Worm (Caenorhabditis elegans) whole organism, early embryonic: ENCODE results near the gene B0281.1.

Source experiments
- B0310.2 ChIP-seq: sonication (generic microtip); optimal IDR thresholded peaks from 2 replicates; lab custom pipeline; 2016; ENCODE audit warnings: mild to moderate bottlenecking, missing genetic modification characterization, missing compliant biosample characterization
- aly-1 ChIP-seq: sonication (generic microtip); optimal IDR thresholded peaks from 2 replicates; lab custom pipeline; 2016; ENCODE audit warnings: missing genetic modification characterization, missing compliant biosample characterization
- ama-1 ChIP-seq: fragments of 150-350 bp; optimal IDR thresholded peaks from 2 replicates; lab custom pipeline; 2014
- ceh-13 ChIP-seq: fragments of 200-800 bp; sonication (Bioruptor generic); optimal IDR thresholded peaks from 2 replicates; lab custom pipeline; 2018; ENCODE audit warnings: mild to moderate bottlenecking, missing genetic modification characterization, missing compliant biosample characterization
- ceh-36 ChIP-seq: sonication (generic microtip); optimal IDR thresholded peaks from 2 replicates; lab custom pipeline; 2016; ENCODE audit warnings: missing genetic modification characterization, inconsistent platforms, missing compliant biosample characterization
- flt-1 ChIP-seq: fragments of 200-800 bp; sonication (Bioruptor generic); IDR thresholded peaks from 2 replicates; pipeline ENCODE4 v1.3.6; 2022; ENCODE audit warnings: missing genetic modification characterization, missing compliant biosample characterization
- hmg-4 ChIP-seq: fragments of 200-800 bp; sonication (Bioruptor generic); optimal IDR thresholded peaks from 2 replicates; lab custom pipeline; 2018; ENCODE audit warnings: mild to moderate bottlenecking, missing genetic modification characterization, missing compliant biosample characterization
- pes-1 ChIP-seq: fragments of 200-800 bp; sonication (Bioruptor generic); IDR thresholded peaks from 2 replicates; pipeline ENCODE4 v1.3.6; 2022; ENCODE audit warnings: missing genetic modification reagents, missing genetic modification characterization, missing compliant biosample characterization
- scrt-1 ChIP-seq: fragments of 200-800 bp; sonication (Bioruptor generic); IDR thresholded peaks from 2 replicates; pipeline ENCODE4 v1.3.6; 2022; ENCODE audit warnings: missing genetic modification characterization, missing compliant biosample characterization
- tbx-11 ChIP-seq: fragments of 200-800 bp; sonication (Bioruptor generic); IDR thresholded peaks from 2 replicates; pipeline ENCODE4 v1.3.6; 2022; ENCODE audit warnings: missing genetic modification characterization, missing compliant biosample characterization

- TF ChIP-seq B0310.2 (no peak), ceh-36 (tag; lab: Kevin White, UChicago) (no peak), scrt-1 (no peak), tbx-11 (GFP tag; lab: Robert Waterston, UW) (no peak), aly-1 (tag; lab: Kevin White, UChicago) (no peak), hmg-4 (GFP tag; lab: Kevin White, UChicago) (no peak), pes-1 (GFP tag; lab: Robert Waterston, UW) (no peak), flt-1 (no peak), ceh-13 (GFP tag; lab: Kevin White, UChicago) (no peak), ama-1 (lab: Kevin White, UChicago) (no peak)
Observed at ce11 chrII:2289441-2289840, 23.4 kb upstream of the B0281.1 start.
